Fruit fly (Drosophila melanogaster) Kc167 (cell line): ENCODE results near the gene CG43163.

Experiments used
- Myc ChIP-seq: fragments of >200 bp; optimal IDR thresholded peaks from 2 replicates; lab custom pipeline; 2017; ENCODE audit warnings: missing external identifiers
- Sin3A ChIP-seq: fragments of >200 bp; optimal IDR thresholded peaks from 2 replicates; lab custom pipeline; 2018; ENCODE audit warnings: missing external identifiers
- h ChIP-seq: fragments of >200 bp; optimal IDR thresholded peaks from 3 replicates; lab custom pipeline; 2018; ENCODE audit warnings: missing external identifiers
- insv ChIP-seq: fragments of >200 bp; optimal IDR thresholded peaks from 3 replicates; lab custom pipeline; 2018; ENCODE audit warnings: missing external identifiers
- psq ChIP-seq: fragments of >200 bp; optimal IDR thresholded peaks from 2 replicates; lab custom pipeline; 2017; ENCODE audit warnings: missing external identifiers
- ttk ChIP-seq: sonication (Bioruptor generic); optimal IDR thresholded peaks from 2 replicates; lab custom pipeline; 2017; ENCODE audit warnings: missing external identifiers

- TF ChIP-seq psq (lab: Kevin White, UChicago) (no peak), Sin3A (lab: Kevin White, UChicago) (no peak), h (lab: Kevin White, UChicago) (no peak), insv (lab: Kevin White, UChicago) (no peak), ttk (no peak), Myc (lab: Kevin White, UChicago) (no peak)
Measured at dm6 chr3L:8450747-8451146, 56.2 kb downstream of the CG43163 start.
